Fruit fly (Drosophila melanogaster) whole organism, embryonic: Measurements from ENCODE around the gene CG34039.
A peak's percentile ranks its signal among the peaks of the same experiment; 100 is the strongest.

ENCODE experiments used
- CG10147 ChIP-seq: fragments of 200-800 bp; sonication (Bioruptor generic); optimal IDR thresholded peaks from 2 replicates; lab custom pipeline; 2019; ENCODE audit warnings: missing biosample characterization, mild to moderate bottlenecking, missing genetic modification characterization, moderate library complexity
- CG11085 ChIP-seq: fragments of 200-800 bp; sonication (Bioruptor generic); IDR thresholded peaks from 2 replicates; pipeline ENCODE4 v1.3.6; 2022; ENCODE audit warnings: missing biosample characterization, missing genetic modification characterization
- CG11695 ChIP-seq: fragments of 200-800 bp; sonication (Bioruptor generic); IDR thresholded peaks from 3 replicates; pipeline ENCODE4 v1.3.6; 2022; ENCODE audit warnings: missing biosample characterization, missing genetic modification characterization
- CG12155 ChIP-seq: fragments of 200-800 bp; sonication (Bioruptor generic); optimal IDR thresholded peaks from 3 replicates; lab custom pipeline; 2016; ENCODE audit warnings: missing biosample characterization, missing genetic modification characterization
- CG12942 ChIP-seq: fragments of 200-800 bp; sonication (Bioruptor generic); optimal IDR thresholded peaks from 3 replicates; lab custom pipeline; 2016; ENCODE audit warnings: missing biosample characterization, missing genetic modification characterization
- CG13424 ChIP-seq: fragments of 200-800 bp; sonication (Bioruptor generic); optimal IDR thresholded peaks from 2 replicates; lab custom pipeline; 2019; ENCODE audit warnings: missing biosample characterization, mild to moderate bottlenecking, missing genetic modification characterization, moderate library complexity
- CG15011 ChIP-seq: fragments of 200-800 bp; sonication (Bioruptor generic); optimal IDR thresholded peaks from 3 replicates; lab custom pipeline; 2018; ENCODE audit warnings: missing biosample characterization, mild to moderate bottlenecking, missing genetic modification characterization
- CG1792 ChIP-seq: fragments of 200-800 bp; sonication (Bioruptor generic); optimal IDR thresholded peaks from 2 replicates; lab custom pipeline; 2016; ENCODE audit warnings: missing biosample characterization, missing genetic modification characterization
- CG2712 ChIP-seq: fragments of 200-800 bp; optimal IDR thresholded peaks from 3 replicates; lab custom pipeline; 2019; ENCODE audit warnings: missing biosample characterization, mild to moderate bottlenecking, missing genetic modification characterization, moderate library complexity
- CG7372 ChIP-seq: fragments of 200-800 bp; sonication (Bioruptor generic); IDR thresholded peaks from 2 replicates; pipeline ENCODE4 v1.3.6; 2022; ENCODE audit warnings: missing biosample characterization, missing genetic modification characterization
- CG8290 ChIP-seq, 3 experiments: fragments of 200-800 bp; sonication (Bioruptor generic); optimal IDR thresholded peaks; 2 replicates each; lab custom pipeline; 2016 to 2019; ENCODE audit warnings: missing biosample characterization in 3 of 3, missing genetic modification characterization in 3 of 3, mild to moderate bottlenecking in 2 of 3, moderate library complexity in 1 of 3
- CG8388 ChIP-seq: fragments of 200-800 bp; sonication (Bioruptor generic); optimal IDR thresholded peaks from 2 replicates; lab custom pipeline; 2019; ENCODE audit warnings: missing biosample characterization, mild to moderate bottlenecking, missing genetic modification characterization, moderate library complexity
- CG8924 ChIP-seq: fragments of 200-800 bp; optimal IDR thresholded peaks from 3 replicates; lab custom pipeline; 2019; ENCODE audit warnings: missing biosample characterization, mild to moderate bottlenecking, missing genetic modification characterization, moderate library complexity
- Deaf1 ChIP-seq: fragments of 200-800 bp; optimal IDR thresholded peaks from 3 replicates; lab custom pipeline; 2019; ENCODE audit warnings: missing biosample characterization, mild to moderate bottlenecking, missing genetic modification characterization, moderate library complexity
- Eip74EF ChIP-seq, 2 experiments: fragments of 200-800 bp in 1 of 2; fragments of >200 bp in 1 of 2; sonication (Bioruptor generic) in 1 of 2; optimal IDR thresholded peaks; 2 replicates each; lab custom pipeline; 2017 to 2019; ENCODE audit warnings: missing biosample characterization in 2 of 2, missing genetic modification characterization in 2 of 2, mild to moderate bottlenecking in 1 of 2, moderate library complexity in 1 of 2
- H2.0 ChIP-seq: fragments of 200-800 bp; sonication (Bioruptor generic); IDR thresholded peaks from 2 replicates; pipeline ENCODE4 v1.3.6; 2022; ENCODE audit warnings: missing biosample characterization, missing genetic modification characterization
- HLHmδ ChIP-seq: fragments of 200-800 bp; sonication (Bioruptor generic); optimal IDR thresholded peaks from 2 replicates; lab custom pipeline; 2018; ENCODE audit warnings: missing biosample characterization, mild to moderate bottlenecking, missing genetic modification characterization, moderate library complexity
- Lpt ChIP-seq: fragments of >200 bp; optimal IDR thresholded peaks from 2 replicates; lab custom pipeline; 2018; ENCODE audit warnings: missing biosample characterization, missing genetic modification characterization
- MTF-1 ChIP-seq: fragments of 200-800 bp; sonication (Bioruptor generic); optimal IDR thresholded peaks from 2 replicates; lab custom pipeline; 2018; ENCODE audit warnings: missing biosample characterization, mild to moderate bottlenecking, missing genetic modification characterization, borderline replicate concordance
- NC2α ChIP-seq: fragments of 200-800 bp; sonication (Bioruptor generic); optimal IDR thresholded peaks from 2 replicates; lab custom pipeline; 2016; ENCODE audit warnings: missing biosample characterization, missing genetic modification characterization
- Nf-YC ChIP-seq: fragments of 200-800 bp; optimal IDR thresholded peaks from 3 replicates; lab custom pipeline; 2019; ENCODE audit warnings: missing biosample characterization, mild to moderate bottlenecking, missing genetic modification characterization, moderate library complexity
- Six4 ChIP-seq: fragments of 200-800 bp; sonication (Bioruptor generic); optimal IDR thresholded peaks from 2 replicates; lab custom pipeline; 2016; ENCODE audit warnings: missing biosample characterization, missing genetic modification characterization
- Sox100B ChIP-seq: fragments of 200-800 bp; sonication (Bioruptor generic); optimal IDR thresholded peaks from 3 replicates; lab custom pipeline; 2018; ENCODE audit warnings: missing biosample characterization, mild to moderate bottlenecking, missing genetic modification characterization
- Vsx1 ChIP-seq: fragments of 200-800 bp; sonication (Bioruptor generic); optimal IDR thresholded peaks from 2 replicates; lab custom pipeline; 2017; ENCODE audit warnings: missing biosample characterization, mild to moderate bottlenecking, missing genetic modification characterization, missing genetic modification reagents
- ash1 ChIP-seq: fragments of 200-800 bp; sonication (Bioruptor generic); optimal IDR thresholded peaks from 2 replicates; lab custom pipeline; 2018; ENCODE audit warnings: missing biosample characterization, mild to moderate bottlenecking, missing genetic modification characterization
- bbx ChIP-seq: fragments of 200-800 bp; sonication (Bioruptor generic); IDR thresholded peaks from 2 replicates; pipeline ENCODE4 v1.3.6; 2022; ENCODE audit warnings: missing biosample characterization, missing genetic modification characterization; ENCODE audit not compliant: partially characterized antibody
- cas ChIP-seq: fragments of 200-800 bp; sonication (Bioruptor generic); IDR thresholded peaks from 2 replicates; pipeline ENCODE4 v1.3.6; 2022; ENCODE audit warnings: missing biosample characterization, missing genetic modification characterization
- chm ChIP-seq: fragments of 200-800 bp; sonication (Bioruptor generic); IDR thresholded peaks from 2 replicates; pipeline ENCODE4 v1.3.6; 2022; ENCODE audit warnings: missing biosample characterization, missing genetic modification characterization
- croc ChIP-seq: fragments of 200-800 bp; sonication (Bioruptor generic); conservative IDR thresholded peaks from 3 replicates; pipeline ENCODE4 v1.3.6; 2022; ENCODE audit warnings: missing biosample characterization, missing genetic modification characterization
- dati ChIP-seq: fragments of 200-800 bp; sonication (Bioruptor generic); IDR thresholded peaks from 2 replicates; pipeline ENCODE4 v1.3.6; 2022; ENCODE audit warnings: missing biosample characterization, missing genetic modification characterization
- dmrt11E ChIP-seq: fragments of 200-800 bp; sonication (Bioruptor generic); optimal IDR thresholded peaks from 3 replicates; lab custom pipeline; 2018; ENCODE audit warnings: missing biosample characterization, mild to moderate bottlenecking, missing genetic modification characterization, moderate library complexity
- ems ChIP-seq: fragments of 200-800 bp; sonication (Bioruptor generic); optimal IDR thresholded peaks from 3 replicates; lab custom pipeline; 2016; ENCODE audit warnings: missing biosample characterization, missing genetic modification characterization
- en ChIP-seq: fragments of 200-800 bp; sonication (Bioruptor generic); optimal IDR thresholded peaks from 2 replicates; lab custom pipeline; 2016; ENCODE audit warnings: missing biosample characterization, missing genetic modification characterization
- exex ChIP-seq: fragments of 200-800 bp; sonication (Bioruptor generic); optimal IDR thresholded peaks from 4 replicates; lab custom pipeline; 2018; ENCODE audit warnings: missing biosample characterization, mild to moderate bottlenecking, missing genetic modification characterization, moderate library complexity
- fd3F ChIP-seq: fragments of 200-800 bp; sonication (Bioruptor generic); optimal IDR thresholded peaks from 2 replicates; lab custom pipeline; 2018; ENCODE audit warnings: missing biosample characterization, mild to moderate bottlenecking, missing genetic modification characterization, moderate library complexity
- grau ChIP-seq: fragments of 200-800 bp; optimal IDR thresholded peaks from 3 replicates; lab custom pipeline; 2019; ENCODE audit warnings: missing biosample characterization, mild to moderate bottlenecking, missing genetic modification characterization, moderate library complexity
- gsb-n ChIP-seq: fragments of 200-800 bp; sonication (Bioruptor generic); optimal IDR thresholded peaks from 3 replicates; lab custom pipeline; 2018; ENCODE audit warnings: missing biosample characterization, mild to moderate bottlenecking, missing genetic modification characterization
- h ChIP-seq: fragments of >200 bp; optimal IDR thresholded peaks from 2 replicates; lab custom pipeline; 2017
- kay ChIP-seq: fragments of 200-800 bp; sonication (Bioruptor generic); optimal IDR thresholded peaks from 2 replicates; lab custom pipeline; 2016; ENCODE audit warnings: missing biosample characterization, missing genetic modification characterization
- kni ChIP-seq: fragments of 200-800 bp; sonication (Bioruptor generic); optimal IDR thresholded peaks from 3 replicates; lab custom pipeline; 2017; ENCODE audit warnings: mild to moderate bottlenecking, missing biosample characterization, missing genetic modification reagents, missing genetic modification characterization
- nau ChIP-seq: fragments of 200-800 bp; sonication (Bioruptor generic); optimal IDR thresholded peaks from 3 replicates; lab custom pipeline; 2017; ENCODE audit warnings: missing biosample characterization, mild to moderate bottlenecking, missing genetic modification characterization, missing genetic modification reagents
- nmo ChIP-seq: fragments of 200-800 bp; sonication (Bioruptor generic); optimal IDR thresholded peaks from 2 replicates; lab custom pipeline; 2018; ENCODE audit warnings: missing biosample characterization, mild to moderate bottlenecking, missing genetic modification characterization, moderate library complexity
- ro ChIP-seq: fragments of 200-800 bp; sonication (Bioruptor generic); IDR thresholded peaks from 2 replicates; pipeline ENCODE4 v1.3.6; 2022; ENCODE audit warnings: missing biosample characterization, missing genetic modification characterization
- run ChIP-seq: fragments of 200-800 bp; sonication (Bioruptor generic); optimal IDR thresholded peaks from 3 replicates; lab custom pipeline; 2018; ENCODE audit warnings: missing biosample characterization, mild to moderate bottlenecking, missing genetic modification characterization
- sens-2 ChIP-seq: fragments of 200-800 bp; sonication (Bioruptor generic); IDR thresholded peaks from 2 replicates; pipeline ENCODE4 v1.3.6; 2022; ENCODE audit warnings: missing biosample characterization, missing genetic modification characterization
- sima ChIP-seq: fragments of 200-800 bp; sonication (Bioruptor generic); optimal IDR thresholded peaks from 2 replicates; lab custom pipeline; 2016; ENCODE audit warnings: missing biosample characterization, missing genetic modification characterization
- slou ChIP-seq: fragments of 200-800 bp; sonication (Bioruptor generic); optimal IDR thresholded peaks from 3 replicates; lab custom pipeline; 2016; ENCODE audit warnings: missing biosample characterization, missing genetic modification characterization
- sna ChIP-seq: fragments of 200-800 bp; sonication (Bioruptor generic); IDR thresholded peaks from 2 replicates; pipeline ENCODE4 v1.3.6; 2022; ENCODE audit warnings: missing biosample characterization, missing genetic modification characterization; ENCODE audit not compliant: partially characterized antibody
- vvl ChIP-seq: fragments of 200-800 bp; sonication (Bioruptor generic); IDR thresholded peaks from 2 replicates; pipeline ENCODE4 v1.3.6; 2022; ENCODE audit warnings: missing biosample characterization, missing genetic modification characterization

The CG34039 gene

DNA sequence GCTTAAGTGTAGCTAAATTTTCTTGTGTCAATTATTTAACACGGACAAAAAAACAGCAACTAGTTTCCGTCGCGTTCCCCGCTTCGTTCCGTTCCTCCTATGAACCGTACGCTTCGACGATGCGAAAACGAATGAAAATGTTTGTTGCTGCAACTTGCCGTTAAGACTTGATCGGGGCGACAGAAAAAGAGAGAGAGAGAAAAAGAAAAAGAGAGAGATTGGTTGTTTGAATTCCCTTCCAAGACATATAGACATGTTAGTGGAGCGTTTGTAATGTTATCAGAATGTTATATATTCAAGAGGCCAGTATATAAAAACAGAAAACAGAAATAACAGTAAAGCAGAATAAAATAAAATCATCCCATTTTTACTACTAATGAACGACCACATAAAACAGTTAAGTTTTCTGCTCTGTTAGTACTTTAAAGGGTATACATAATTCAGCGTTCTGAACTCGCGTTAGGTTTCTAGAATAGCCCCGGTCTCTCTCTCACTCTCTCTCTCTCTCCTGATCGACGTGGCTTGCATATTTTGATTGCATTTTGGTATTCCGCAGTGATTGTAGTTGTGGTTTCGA is 8.9 kb upstream of the CG34039 start, which contains the start of gene Gbs-70E (continued):
- peak; percentile 73 for TF ChIP-seq CG8290 (GFP tag; optimal IDR thresholded peaks at IDR 0.05; lab: Kevin White, UChicago)
- TF ChIP-seq CG8290 (tag; optimal IDR thresholded peaks at IDR 0.05; lab: Kevin White, UChicago) = peak; percentile 33 to 40
- peak; percentile 93 for TF ChIP-seq CG13424
- TF ChIP-seq gsb-n (tag; lab: Kevin White, UChicago) = peak; percentile 94
- peak; percentile 86 for TF ChIP-seq ems (GFP tag; lab: Kevin White, UChicago)
- TF ChIP-seq chm = peak; percentile 79
- peak; percentile 95 for TF ChIP-seq CG11695
- TF ChIP-seq CG12155 (GFP tag; lab: Kevin White, UChicago) = peak; percentile 86
- TF ChIP-seq CG15011 (GFP tag; lab: Kevin White, UChicago) = peak; percentile 83
- peak; percentile 79 for TF ChIP-seq croc (GFP tag; lab: Robert Waterston, UW)
- TF ChIP-seq exex (tag; lab: Kevin White, UChicago) = peak; percentile 78
- peak; percentile 83 for TF ChIP-seq Deaf1 (tag; lab: Kevin White, UChicago)
- peak; percentile 38 for TF ChIP-seq kni (GFP tag; lab: Kevin White, UChicago)
- peak; percentile 78 for TF ChIP-seq MTF-1 (GFP tag; lab: Kevin White, UChicago)
- TF ChIP-seq nmo (GFP tag; lab: Kevin White, UChicago) = peak; percentile 93
- no peak for TF ChIP-seq h (lab: Kevin White, UChicago)
- peak; percentile 80 for TF ChIP-seq slou
- TF ChIP-seq dati (GFP tag; lab: Robert Waterston, UW) = peak; percentile 51; the same call in 1 of the 2 replicates
- TF ChIP-seq sima (GFP tag; lab: Kevin White, UChicago) = peak; percentile 77
- TF ChIP-seq CG2712 = peak; percentile 97
- no peak for TF ChIP-seq Lpt (GFP tag; lab: Kevin White, UChicago)
- peak; percentile 92 for TF ChIP-seq run
- peak; percentile 73; the same call in 1 of the 2 replicates for TF ChIP-seq cas (GFP tag; lab: Robert Waterston, UW)
- TF ChIP-seq vvl = peak; percentile 97
- peak; percentile 61; the same call in 1 of the 2 replicates for TF ChIP-seq sens-2
- peak; percentile 88 for TF ChIP-seq Six4 (GFP tag; lab: Kevin White, UChicago)
- TF ChIP-seq sna = peak; percentile 30; the same call in 1 of the 2 replicates
- TF ChIP-seq grau (tag; lab: Kevin White, UChicago) = peak; percentile 93
- TF ChIP-seq NC2α = peak; percentile 92
- TF ChIP-seq CG12942 (GFP tag; lab: Kevin White, UChicago) = peak; percentile 86
- TF ChIP-seq en (GFP tag; lab: Kevin White, UChicago) = peak; percentile 92
- TF ChIP-seq ro (GFP tag; lab: Robert Waterston, UW) = peak; percentile 70; the same call in 1 of the 2 replicates
- peak; percentile 85 for TF ChIP-seq Nf-YC (tag; lab: Kevin White, UChicago)
- peak; percentile 85 for TF ChIP-seq fd3F (GFP tag; lab: Kevin White, UChicago)
- TF ChIP-seq bbx = peak; percentile 60; the same call in 1 of the 2 replicates
- TF ChIP-seq ash1 = peak; percentile 48
- peak; percentile 91 for TF ChIP-seq nau (GFP tag; lab: Kevin White, UChicago)
- peak; percentile 64 for TF ChIP-seq HLHmδ (GFP tag; lab: Kevin White, UChicago)
- TF ChIP-seq Eip74EF (GFP tag; optimal IDR thresholded peaks at IDR 0.05; lab: Kevin White, UChicago) = peak in 1 of 2 experiments; percentile 92
- TF ChIP-seq CG10147 (GFP tag; lab: Kevin White, UChicago) = peak; percentile 91
- peak; percentile 83 for TF ChIP-seq kay (GFP tag; lab: Kevin White, UChicago)
- TF ChIP-seq CG7372 = peak; percentile 90
- peak; percentile 64 for TF ChIP-seq CG1792 (GFP tag; lab: Kevin White, UChicago)
- TF ChIP-seq CG11085 (GFP tag; lab: Robert Waterston, UW) = peak; percentile 74
- TF ChIP-seq dmrt11E (tag; lab: Kevin White, UChicago) = peak; percentile 92
- peak; percentile 93 for TF ChIP-seq CG8388
- peak; percentile 91 for TF ChIP-seq Sox100B (GFP tag; lab: Kevin White, UChicago)
- TF ChIP-seq Vsx1 (GFP tag; lab: Kevin White, UChicago) = peak; percentile 79
- TF ChIP-seq CG8924 (tag; lab: Kevin White, UChicago) = peak; percentile 94
- peak; percentile 85 for TF ChIP-seq H2.0 (GFP tag; lab: Robert Waterston, UW)
